Worm (Caenorhabditis elegans): Measurements from ENCODE around the gene cyp-29A2.

cyp-29A2 gene

ce11 chrV:11200316-11200715, 17.1 kb upstream of the cyp-29A2 start, which contains the start of gene K10D6.3:
Gene K10D6.3, plus strand, starts transcription at chrV:11200616.
- TF ChIP-seq ces-1 (GFP tag; optimal IDR thresholded peaks at IDR 0.05) (no peak), pax-3 (tag; optimal IDR thresholded peaks at IDR 0.05) (no peak), C34B4.2 (tag; optimal IDR thresholded peaks at IDR 0.05) (no peak), blmp-1 (tag; optimal IDR thresholded peaks at IDR 0.05) (no peak), unc-98 (GFP tag; IDR thresholded peaks at IDR 0.05) (no peak), sptf-1 (tag; optimal IDR thresholded peaks at IDR 0.05) (no peak), lsy-2 (tag; optimal IDR thresholded peaks at IDR 0.05) (no peak), rnt-1 (tag; optimal IDR thresholded peaks at IDR 0.05) (no peak), ceh-63 (GFP tag; optimal IDR thresholded peaks at IDR 0.05) (no peak), nhr-76 (tag; optimal IDR thresholded peaks at IDR 0.05) (no peak), pqm-1 (tag; optimal IDR thresholded peaks at IDR 0.05) (no peak), nhr-237 (tag; optimal IDR thresholded peaks at IDR 0.05) (no peak), lin-39 (tag; optimal IDR thresholded peaks at IDR 0.05) (no peak), swsn-7 (tag; optimal IDR thresholded peaks at IDR 0.05) (no peak), sup-37 (GFP tag; optimal IDR thresholded peaks at IDR 0.05) (no peak)

- no peak for TF ChIP-seq nhr-19 (GFP tag; conservative IDR thresholded peaks at IDR 0.05)
- no peak for TF ChIP-seq C16A3.4 (tag; optimal IDR thresholded peaks at IDR 0.05)
- peak; percentile 17 for TF ChIP-seq nhr-71 (tag; optimal IDR thresholded peaks at IDR 0.05)
- TF ChIP-seq nhr-237 (tag; optimal IDR thresholded peaks at IDR 0.05): no peak
- no peak for TF ChIP-seq snu-23 (GFP tag; optimal IDR thresholded peaks at IDR 0.05)
- TF ChIP-seq ces-1 (GFP tag; optimal IDR thresholded peaks at IDR 0.05): no peak
- no peak for TF ChIP-seq tbx-2 (tag; optimal IDR thresholded peaks at IDR 0.05)
- TF ChIP-seq elt-3 (tag; optimal IDR thresholded peaks at IDR 0.05): no peak
- no peak for TF ChIP-seq irx-1 (tag; optimal IDR thresholded peaks at IDR 0.05)
- no peak for TF ChIP-seq nhr-85 (tag)
- no peak for TF ChIP-seq lsy-2 (tag; optimal IDR thresholded peaks at IDR 0.05)
- no peak for TF ChIP-seq isw-1 (GFP tag; IDR thresholded peaks at IDR 0.05)
- TF ChIP-seq fkh-10 (GFP tag; optimal IDR thresholded peaks at IDR 0.05): no peak
- TF ChIP-seq nhr-90 (tag; optimal IDR thresholded peaks at IDR 0.05; ENCODE audit: poor library complexity): no peak
- TF ChIP-seq mab-9 (GFP tag; IDR thresholded peaks at IDR 0.05): no peak
- TF ChIP-seq ceh-90 (tag; optimal IDR thresholded peaks at IDR 0.05): no peak
- no peak for TF ChIP-seq fkh-4 (tag; optimal IDR thresholded peaks at IDR 0.05; ENCODE audit: borderline replicate concordance)
- no peak for TF ChIP-seq nhr-20 (tag; optimal IDR thresholded peaks at IDR 0.05)
- no peak for TF ChIP-seq vab-15 (tag; optimal IDR thresholded peaks at IDR 0.05)
- no peak for TF ChIP-seq unc-62 (GFP tag; optimal IDR thresholded peaks at IDR 0.05)
- no peak for TF ChIP-seq xbp-1 (tag; optimal IDR thresholded peaks at IDR 0.05)
- no peak for TF ChIP-seq sox-4 (tag; optimal IDR thresholded peaks at IDR 0.05)
- no peak for TF ChIP-seq dsc-1 (tag; optimal IDR thresholded peaks at IDR 0.05)
- no peak for TF ChIP-seq efl-1 (optimal IDR thresholded peaks at IDR 0.05)
- peak in 1 of 2 experiments; percentile 47 for TF ChIP-seq efl-1 (GFP tag; optimal IDR thresholded peaks at IDR 0.05 in 1 of 2)
- no peak for TF ChIP-seq efl-3 (GFP tag; optimal IDR thresholded peaks at IDR 0.05)
- TF ChIP-seq swsn-7 (tag; optimal IDR thresholded peaks at IDR 0.05): no peak
- TF ChIP-seq ztf-11 (tag; optimal IDR thresholded peaks at IDR 0.05): no peak
- peak; percentile 8 for TF ChIP-seq fkh-8 (tag; optimal IDR thresholded peaks at IDR 0.05)
- no peak for TF ChIP-seq sup-37 (GFP tag; optimal IDR thresholded peaks at IDR 0.05)
- no peak for TF ChIP-seq fos-1 (tag; optimal IDR thresholded peaks at IDR 0.05)
- no peak for TF ChIP-seq ceh-63 (GFP tag; optimal IDR thresholded peaks at IDR 0.05)
- no peak for TF ChIP-seq lin-15B (tag; optimal IDR thresholded peaks at IDR 0.05)
- no peak for TF ChIP-seq egl-13 (tag; optimal IDR thresholded peaks at IDR 0.05)
- TF ChIP-seq elt-2 (tag; optimal IDR thresholded peaks at IDR 0.05): peak; percentile 50
- TF ChIP-seq pax-3 (tag; optimal IDR thresholded peaks at IDR 0.05): no peak
- TF ChIP-seq ama-1 (optimal IDR thresholded peaks at IDR 0.05): no peak
- no peak for TF ChIP-seq lin-14 (GFP tag; optimal IDR thresholded peaks at IDR 0.05)
- TF ChIP-seq grh-1 (GFP tag; IDR thresholded peaks at IDR 0.05): no peak
- peak; percentile 99 for TF ChIP-seq hlh-4 (tag; optimal IDR thresholded peaks at IDR 0.05)
- TF ChIP-seq nhr-76 (tag; optimal IDR thresholded peaks at IDR 0.05): no peak
- TF ChIP-seq alr-1 (tag; optimal IDR thresholded peaks at IDR 0.05; ENCODE audit: borderline replicate concordance): no peak
- TF ChIP-seq jun-1 (tag; optimal IDR thresholded peaks at IDR 0.05): no peak
Measured at ce11 chrV:11201826-11202565, 15.4 kb upstream of the cyp-29A2 start, which contains the start of gene K10D6.4. Gene K10D6.4, plus strand, starts transcription at chrV:11201925.
